Fruit fly (Drosophila melanogaster) whole organism, embryonic: ENCODE results near the gene smg.
A peak's percentile ranks its signal among the peaks of the same experiment; 100 is the strongest.

Experiments
- ATbp ChIP-seq: fragments of 200-800 bp; sonication (Bioruptor generic); optimal IDR thresholded peaks from 2 replicates; lab custom pipeline; 2017; ENCODE audit warnings: missing biosample characterization, mild to moderate bottlenecking, missing genetic modification characterization, missing genetic modification reagents
- Awh ChIP-seq: fragments of 200-800 bp; sonication (Bioruptor generic); IDR thresholded peaks from 2 replicates; pipeline ENCODE4, ENCODE4 v1.3.6; 2022; ENCODE audit warnings: missing biosample characterization, missing genetic modification characterization
- CG10321 ChIP-seq: fragments of 200-800 bp; sonication (Bioruptor generic); IDR thresholded peaks from 2 replicates; pipeline ENCODE4 v1.3.6; 2022; ENCODE audit warnings: missing biosample characterization, missing genetic modification characterization
- CG12299 ChIP-seq: fragments of 200-800 bp; sonication (Bioruptor generic); optimal IDR thresholded peaks from 2 replicates; lab custom pipeline; 2018; ENCODE audit warnings: missing biosample characterization, mild to moderate bottlenecking, missing genetic modification characterization
- CG13287 ChIP-seq: fragments of 200-800 bp; sonication (Bioruptor generic); IDR thresholded peaks from 2 replicates; pipeline ENCODE4 v1.3.6; 2022; ENCODE audit warnings: missing biosample characterization, missing genetic modification characterization; ENCODE audit not compliant: partially characterized antibody
- CG15011 ChIP-seq: fragments of 200-800 bp; sonication (Bioruptor generic); optimal IDR thresholded peaks from 3 replicates; lab custom pipeline; 2018; ENCODE audit warnings: missing biosample characterization, mild to moderate bottlenecking, missing genetic modification characterization
- CG15696 ChIP-seq: fragments of 200-800 bp; sonication (Bioruptor generic); optimal IDR thresholded peaks from 2 replicates; lab custom pipeline; 2019; ENCODE audit warnings: missing biosample characterization, mild to moderate bottlenecking, missing genetic modification characterization, moderate library complexity
- CG1602 ChIP-seq: fragments of 200-800 bp; sonication (Bioruptor generic); optimal IDR thresholded peaks from 3 replicates; lab custom pipeline; 2016; ENCODE audit warnings: missing biosample characterization, missing genetic modification characterization
- CG16779 ChIP-seq: fragments of 200-800 bp; sonication (Bioruptor generic); IDR thresholded peaks from 2 replicates; pipeline ENCODE4 v1.3.6; 2022; ENCODE audit warnings: missing biosample characterization, missing genetic modification characterization
- CG18599 ChIP-seq: fragments of 200-800 bp; sonication (Bioruptor generic); optimal IDR thresholded peaks from 3 replicates; lab custom pipeline; 2017; ENCODE audit warnings: missing biosample characterization, missing genetic modification characterization, mild to moderate bottlenecking, moderate library complexity, missing genetic modification reagents
- CG2875 ChIP-seq: fragments of 200-800 bp; sonication (Bioruptor generic); optimal IDR thresholded peaks from 2 replicates; lab custom pipeline; 2017; ENCODE audit warnings: missing biosample characterization, mild to moderate bottlenecking, missing genetic modification characterization, missing genetic modification reagents
- CG2889 ChIP-seq: fragments of 200-800 bp; sonication (Bioruptor generic); IDR thresholded peaks from 3 replicates; pipeline ENCODE4 v1.3.6; 2022; ENCODE audit warnings: missing biosample characterization, missing genetic modification characterization
- CG30431 ChIP-seq: fragments of 200-800 bp; sonication (Bioruptor generic); optimal IDR thresholded peaks from 2 replicates; lab custom pipeline; 2017; ENCODE audit warnings: missing biosample characterization, missing genetic modification characterization
- CG3065 ChIP-seq: fragments of 200-800 bp; sonication (Bioruptor generic); optimal IDR thresholded peaks from 2 replicates; lab custom pipeline; 2016; ENCODE audit warnings: missing biosample characterization, missing genetic modification characterization
- CG31224 ChIP-seq: fragments of 200-800 bp; sonication (Bioruptor generic); IDR thresholded peaks from 2 replicates; pipeline ENCODE4 v1.3.6; 2022; ENCODE audit warnings: missing biosample characterization, missing genetic modification characterization
- CG3847 ChIP-seq: fragments of 200-800 bp; sonication (Bioruptor generic); IDR thresholded peaks from 2 replicates; pipeline ENCODE4 v1.3.6; 2022; ENCODE audit warnings: missing biosample characterization, missing genetic modification characterization
- CG4730 ChIP-seq: fragments of 200-800 bp; sonication (Bioruptor generic); IDR thresholded peaks from 2 replicates; pipeline ENCODE4 v1.3.6; 2022; ENCODE audit warnings: missing biosample characterization, missing genetic modification characterization
- CG7271 ChIP-seq: fragments of 200-800 bp; sonication (Bioruptor generic); optimal IDR thresholded peaks from 2 replicates; lab custom pipeline; 2018; ENCODE audit warnings: missing biosample characterization, mild to moderate bottlenecking, missing genetic modification characterization, moderate library complexity
- CG7556 ChIP-seq: fragments of 200-800 bp; sonication (Bioruptor generic); optimal IDR thresholded peaks from 2 replicates; lab custom pipeline; 2017; ENCODE audit warnings: missing biosample characterization, mild to moderate bottlenecking, missing genetic modification characterization
- CG7745 ChIP-seq: fragments of 200-800 bp; sonication (Bioruptor generic); optimal IDR thresholded peaks from 2 replicates; lab custom pipeline; 2018; ENCODE audit warnings: missing biosample characterization, mild to moderate bottlenecking, missing genetic modification characterization, moderate library complexity
- CG8089 ChIP-seq: fragments of 200-800 bp; sonication (Bioruptor generic); optimal IDR thresholded peaks from 3 replicates; lab custom pipeline; 2016; ENCODE audit warnings: missing biosample characterization, missing genetic modification characterization
- CG8359 ChIP-seq: fragments of 200-800 bp; sonication (Bioruptor generic); optimal IDR thresholded peaks from 2 replicates; lab custom pipeline; 2017; ENCODE audit warnings: missing biosample characterization, mild to moderate bottlenecking, missing genetic modification characterization, borderline replicate concordance
- CG9727 ChIP-seq: fragments of 200-800 bp; sonication (Bioruptor generic); optimal IDR thresholded peaks from 3 replicates; lab custom pipeline; 2017; ENCODE audit warnings: missing biosample characterization, mild to moderate bottlenecking, missing genetic modification characterization
- Dbx ChIP-seq: fragments of 200-800 bp; sonication (Bioruptor generic); IDR thresholded peaks from 3 replicates; pipeline ENCODE4 v1.3.6; 2022; ENCODE audit warnings: missing biosample characterization, missing genetic modification characterization
- Fer1 ChIP-seq: fragments of 200-800 bp; sonication (Bioruptor generic); optimal IDR thresholded peaks from 2 replicates; lab custom pipeline; 2017; ENCODE audit warnings: missing biosample characterization, mild to moderate bottlenecking, missing genetic modification characterization
- Hr39 ChIP-seq: fragments of >200 bp; optimal IDR thresholded peaks from 2 replicates; lab custom pipeline; 2017
- NFAT ChIP-seq: fragments of 200-800 bp; sonication (Bioruptor generic); IDR thresholded peaks from 2 replicates; pipeline ENCODE4 v1.3.6; 2022; ENCODE audit warnings: missing biosample characterization, missing genetic modification characterization
- Rfx ChIP-seq: fragments of 200-800 bp; sonication (Bioruptor generic); IDR thresholded peaks from 2 replicates; pipeline ENCODE4 v1.3.6; 2022; ENCODE audit warnings: missing biosample characterization, missing genetic modification characterization
- Stat92E ChIP-seq, 3 experiments: fragments of >200 bp in 2 of 3; fragments of 200-800 bp in 1 of 3; sonication (Bioruptor generic) in 1 of 3; optimal IDR thresholded peaks; 2 replicates each; lab custom pipeline; 2017 to 2019; ENCODE audit warnings: missing biosample characterization in 3 of 3, missing genetic modification characterization in 3 of 3, mild to moderate bottlenecking in 1 of 3, moderate library complexity in 1 of 3
- Vsx1 ChIP-seq: fragments of 200-800 bp; sonication (Bioruptor generic); optimal IDR thresholded peaks from 2 replicates; lab custom pipeline; 2017; ENCODE audit warnings: missing biosample characterization, mild to moderate bottlenecking, missing genetic modification characterization, missing genetic modification reagents
- Xrp1 ChIP-seq: fragments of 200-800 bp; sonication (Bioruptor generic); IDR thresholded peaks from 2 replicates; pipeline ENCODE4 v1.3.6; 2022; ENCODE audit warnings: missing biosample characterization, missing genetic modification characterization
- abd-A ChIP-seq: fragments of 200-800 bp; sonication (Bioruptor generic); optimal IDR thresholded peaks from 3 replicates; lab custom pipeline; 2019; ENCODE audit warnings: missing biosample characterization, mild to moderate bottlenecking, missing genetic modification characterization, moderate library complexity
- danr ChIP-seq: fragments of 200-800 bp; sonication (Bioruptor generic); IDR thresholded peaks from 2 replicates; pipeline ENCODE4 v1.3.6; 2022; ENCODE audit warnings: missing biosample characterization, missing genetic modification characterization
- disco-r ChIP-seq: fragments of 200-800 bp; sonication (Bioruptor generic); optimal IDR thresholded peaks from 2 replicates; lab custom pipeline; 2016; ENCODE audit warnings: missing biosample characterization, missing genetic modification characterization
- dysf ChIP-seq: fragments of 200-800 bp; sonication (Bioruptor generic); IDR thresholded peaks from 3 replicates; pipeline ENCODE4 v1.3.6; 2022; ENCODE audit warnings: missing biosample characterization, missing genetic modification characterization
- eyg ChIP-seq: fragments of 200-800 bp; sonication (Bioruptor generic); optimal IDR thresholded peaks from 3 replicates; lab custom pipeline; 2016; ENCODE audit warnings: missing biosample characterization, missing genetic modification characterization
- insv ChIP-seq, 2 experiments: fragments of 200-800 bp; sonication (Bioruptor generic); optimal IDR thresholded peaks; 3 replicates each; lab custom pipeline; 2016 to 2018; ENCODE audit warnings: missing biosample characterization in 2 of 2, missing genetic modification characterization in 2 of 2
- nom ChIP-seq: fragments of 200-800 bp; sonication (Bioruptor generic); optimal IDR thresholded peaks from 2 replicates; lab custom pipeline; 2017; ENCODE audit warnings: missing biosample characterization, missing genetic modification characterization, mild to moderate bottlenecking, moderate library complexity, missing genetic modification reagents
- odd ChIP-seq: fragments of 200-800 bp; sonication (Bioruptor generic); optimal IDR thresholded peaks from 2 replicates; lab custom pipeline; 2017; ENCODE audit warnings: missing biosample characterization, mild to moderate bottlenecking, missing genetic modification characterization
- peb ChIP-seq: fragments of 200-800 bp; sonication (Bioruptor generic); IDR thresholded peaks from 2 replicates; pipeline ENCODE4 v1.3.6; 2022; ENCODE audit warnings: missing biosample characterization, missing genetic modification characterization
- pfk ChIP-seq: fragments of 200-800 bp; sonication (Bioruptor generic); optimal IDR thresholded peaks from 2 replicates; lab custom pipeline; 2018; ENCODE audit warnings: missing biosample characterization, mild to moderate bottlenecking, missing genetic modification characterization, moderate library complexity
- pita ChIP-seq: fragments of 200-800 bp; sonication (Bioruptor generic); optimal IDR thresholded peaks from 2 replicates; lab custom pipeline; 2017; ENCODE audit warnings: missing biosample characterization, mild to moderate bottlenecking, missing genetic modification characterization
- row ChIP-seq: fragments of 200-800 bp; sonication (Bioruptor generic); IDR thresholded peaks from 3 replicates; pipeline ENCODE4 v1.3.6; 2022; ENCODE audit warnings: missing biosample characterization, missing genetic modification characterization
- scrt ChIP-seq: fragments of 200-800 bp; sonication (Bioruptor generic); optimal IDR thresholded peaks from 2 replicates; lab custom pipeline; 2018; ENCODE audit warnings: missing biosample characterization, mild to moderate bottlenecking, missing genetic modification characterization, moderate library complexity
- sna ChIP-seq: fragments of 200-800 bp; sonication (Bioruptor generic); IDR thresholded peaks from 2 replicates; pipeline ENCODE4 v1.3.6; 2022; ENCODE audit warnings: missing biosample characterization, missing genetic modification characterization; ENCODE audit not compliant: partially characterized antibody
- tgo ChIP-seq: fragments of 200-800 bp; sonication (Bioruptor generic); IDR thresholded peaks from 3 replicates; pipeline ENCODE4 v1.3.6; 2022; ENCODE audit warnings: missing biosample characterization, missing genetic modification characterization
- tin ChIP-seq: fragments of 200-800 bp; sonication (Bioruptor generic); optimal IDR thresholded peaks from 3 replicates; lab custom pipeline; 2016; ENCODE audit warnings: missing biosample characterization, missing genetic modification characterization
- tna ChIP-seq: fragments of 200-800 bp; sonication (Bioruptor generic); IDR thresholded peaks from 2 replicates; pipeline ENCODE4 v1.3.6; 2022; ENCODE audit warnings: missing biosample characterization, missing genetic modification characterization; ENCODE audit not compliant: partially characterized antibody
- vvl ChIP-seq: fragments of 200-800 bp; sonication (Bioruptor generic); IDR thresholded peaks from 2 replicates; pipeline ENCODE4 v1.3.6; 2022; ENCODE audit warnings: missing biosample characterization, missing genetic modification characterization
- z ChIP-seq: fragments of 200-800 bp; sonication (Bioruptor generic); IDR thresholded peaks from 3 replicates; pipeline ENCODE4 v1.3.6; 2022; ENCODE audit warnings: missing biosample characterization, missing genetic modification characterization
- zen ChIP-seq: fragments of 200-800 bp; sonication (Bioruptor generic); optimal IDR thresholded peaks from 3 replicates; lab custom pipeline; 2018; ENCODE audit warnings: missing biosample characterization, mild to moderate bottlenecking, missing genetic modification characterization, moderate library complexity

Gene smg

DNA sequence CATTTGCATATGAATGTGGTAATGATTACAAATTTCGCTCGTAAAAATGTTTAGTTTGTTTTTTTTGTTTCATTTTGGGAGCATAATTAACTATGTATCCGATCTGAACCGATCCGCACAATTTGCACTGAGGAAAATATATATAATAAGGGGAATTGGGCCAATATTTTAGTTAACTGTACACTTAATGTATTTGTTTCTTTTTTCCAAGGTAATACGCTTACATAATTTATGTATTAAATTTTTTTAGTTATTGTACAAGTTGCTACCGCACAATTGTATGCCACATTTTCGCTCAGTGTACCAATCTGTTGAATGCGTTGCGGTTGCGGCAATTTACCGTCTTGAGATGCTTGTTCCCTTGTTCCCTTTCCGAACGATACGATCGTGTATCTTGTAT lies 27.9 kb upstream of the smg start (continued):
- no peak for TF ChIP-seq sna
- TF ChIP-seq dysf: peak; percentile 93
- TF ChIP-seq Hr39 (lab: Kevin White, UChicago): no peak
- 0 out of 2 replicates have a peak, but pooled peaks have one; percentile 20 for TF ChIP-seq CG16779
- TF ChIP-seq CG3065 (GFP tag; lab: Kevin White, UChicago): no peak
- peak; percentile 82 for TF ChIP-seq ATbp (GFP tag; lab: Kevin White, UChicago)
- TF ChIP-seq CG4730 (GFP tag; lab: Robert Waterston, UW): peak; percentile 89
- peak; percentile 29 for TF ChIP-seq disco-r (GFP tag; lab: Kevin White, UChicago)
- peak; percentile 81 for TF ChIP-seq Vsx1 (GFP tag; lab: Kevin White, UChicago)
- peak; percentile 91 for TF ChIP-seq row (GFP tag; lab: Robert Waterston, UW)
- TF ChIP-seq tna (GFP tag; lab: Robert Waterston, UW): no peak
- TF ChIP-seq peb: peak; percentile 90
- peak; percentile 80 for TF ChIP-seq danr (GFP tag; lab: Robert Waterston, UW)
- peak; percentile 61 for TF ChIP-seq CG8359 (GFP tag; lab: Kevin White, UChicago)
- peak; percentile 22 for TF ChIP-seq CG7271
- TF ChIP-seq CG15011 (GFP tag; lab: Kevin White, UChicago): peak; percentile 61
- TF ChIP-seq Dbx (GFP tag; lab: Robert Waterston, UW): peak; percentile 75; the same call in 2 of the 3 replicates
- peak; percentile 70 for TF ChIP-seq scrt (GFP tag; lab: Kevin White, UChicago)
- peak; percentile 91 for TF ChIP-seq Xrp1 (GFP tag; lab: Robert Waterston, UW)
- TF ChIP-seq Awh: peak; percentile 69
- no peak for TF ChIP-seq CG7745 (tag; lab: Kevin White, UChicago)
- TF ChIP-seq eyg: peak; percentile 62
- TF ChIP-seq CG31224: peak; percentile 82
- TF ChIP-seq CG10321 (GFP tag; lab: Robert Waterston, UW): peak; percentile 66
- no peak for TF ChIP-seq pfk (GFP tag; lab: Kevin White, UChicago)
- peak; percentile 85 for TF ChIP-seq CG9727 (GFP tag; lab: Kevin White, UChicago)
- no peak for TF ChIP-seq CG13287 (GFP tag; lab: Robert Waterston, UW)
- TF ChIP-seq CG15696 (tag; lab: Kevin White, UChicago): peak; percentile 86
- TF ChIP-seq vvl: peak; percentile 95
- TF ChIP-seq CG30431 (GFP tag; lab: Kevin White, UChicago): peak; percentile 59
- peak; percentile 82 for TF ChIP-seq tin (GFP tag; lab: Kevin White, UChicago)
- peak; percentile 77; the same call in 2 of the 3 replicates for TF ChIP-seq CG2889 (GFP tag; lab: Robert Waterston, UW)
- peak; percentile 68 for TF ChIP-seq CG1602 (GFP tag; lab: Kevin White, UChicago)
- peak; percentile 73 for TF ChIP-seq CG3847 (GFP tag; lab: Robert Waterston, UW)
- peak; percentile 21 for TF ChIP-seq abd-A (tag; lab: Kevin White, UChicago)
- peak; percentile 90 for TF ChIP-seq tgo (GFP tag; lab: Robert Waterston, UW)
- TF ChIP-seq z (GFP tag; lab: Robert Waterston, UW): peak; percentile 72; the same call in 2 of the 3 replicates
- TF ChIP-seq CG12299 (tag; lab: Kevin White, UChicago): peak; percentile 65
- peak; percentile 74 for TF ChIP-seq zen (tag; lab: Kevin White, UChicago)
- TF ChIP-seq Stat92E (GFP tag; optimal IDR thresholded peaks at IDR 0.05; lab: Kevin White, UChicago): no peak
- TF ChIP-seq NFAT (GFP tag; lab: Robert Waterston, UW): peak; percentile 82
- no peak for TF ChIP-seq pita (GFP tag; lab: Kevin White, UChicago)
- TF ChIP-seq nom (GFP tag; lab: Kevin White, UChicago): no peak
- TF ChIP-seq CG2875 (GFP tag; lab: Kevin White, UChicago): peak; percentile 75
- TF ChIP-seq CG7556 (GFP tag; lab: Kevin White, UChicago): peak; percentile 78
- TF ChIP-seq Rfx (GFP tag; lab: Robert Waterston, UW): peak; percentile 92
- peak; percentile 75 for TF ChIP-seq CG8089 (GFP tag; lab: Kevin White, UChicago)
- peak; percentile 77 for TF ChIP-seq Fer1 (GFP tag; lab: Kevin White, UChicago)
- TF ChIP-seq CG18599 (GFP tag; lab: Kevin White, UChicago): peak; percentile 77
- peak; percentile 56 for TF ChIP-seq odd (GFP tag; lab: Kevin White, UChicago)
- no peak for TF ChIP-seq insv (GFP tag; optimal IDR thresholded peaks at IDR 0.05; lab: Kevin White, UChicago)
